Fruit fly (Drosophila melanogaster): Measurements from ENCODE around the gene gammaSnap2.

The gammaSnap2 gene

DNA sequence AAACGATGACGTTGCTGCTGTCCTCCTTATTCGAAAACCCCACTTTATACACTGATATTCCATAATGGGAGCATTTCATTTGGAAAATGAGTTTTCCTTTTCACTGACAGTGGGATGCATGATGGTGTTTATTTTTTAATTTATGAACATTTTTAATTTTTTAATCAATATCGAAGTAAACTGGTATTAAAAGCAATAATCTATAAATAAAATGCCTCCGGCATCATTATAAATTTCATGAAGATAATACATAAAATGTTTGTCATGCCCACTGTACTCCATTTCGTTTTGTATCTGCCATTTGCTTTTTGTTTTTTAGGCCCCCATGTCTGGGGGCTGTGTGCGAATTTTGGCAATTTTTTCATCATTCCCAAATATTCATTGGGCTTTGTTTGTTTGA is 8.9 kb upstream of the gammaSnap2 start (continued):
- no peak for TF ChIP-seq ss (GFP tag; optimal IDR thresholded peaks at IDR 0.05)
- peak; percentile 85 for TF ChIP-seq CG32006 (GFP tag; optimal IDR thresholded peaks at IDR 0.05)
- TF ChIP-seq CG10631 (GFP tag; optimal IDR thresholded peaks at IDR 0.05), result peak; percentile 60
- TF ChIP-seq Blimp-1 (GFP tag; optimal IDR thresholded peaks at IDR 0.05), result no peak
- TF ChIP-seq lz (GFP tag; optimal IDR thresholded peaks at IDR 0.05), result peak; percentile 65
- peak; percentile 29 for TF ChIP-seq Sox15 (GFP tag; optimal IDR thresholded peaks at IDR 0.05)
- peak; percentile 1 for TF ChIP-seq Hr38 (GFP tag; optimal IDR thresholded peaks at IDR 0.05)
- peak; percentile 62 for TF ChIP-seq CG6792 (GFP tag; optimal IDR thresholded peaks at IDR 0.05)
- peak; percentile 46 for TF ChIP-seq CG10669 (GFP tag; optimal IDR thresholded peaks at IDR 0.05)
- peak; percentile 52 for TF ChIP-seq CG11294 (GFP tag; IDR thresholded peaks at IDR 0.05)
- peak; percentile 73 for TF ChIP-seq CG34406 (GFP tag; optimal IDR thresholded peaks at IDR 0.05)
- TF ChIP-seq CG3032 (tag; optimal IDR thresholded peaks at IDR 0.05), result peak; percentile 17
- no peak for TF ChIP-seq svp (GFP tag)
- TF ChIP-seq Eip75B (GFP tag; optimal IDR thresholded peaks at IDR 0.05), result peak; percentile 66
- peak; percentile 59 for TF ChIP-seq Hr39 (GFP tag; optimal IDR thresholded peaks at IDR 0.05)
- peak; percentile 81 for TF ChIP-seq CG6276 (GFP tag; optimal IDR thresholded peaks at IDR 0.05)

DNA sequence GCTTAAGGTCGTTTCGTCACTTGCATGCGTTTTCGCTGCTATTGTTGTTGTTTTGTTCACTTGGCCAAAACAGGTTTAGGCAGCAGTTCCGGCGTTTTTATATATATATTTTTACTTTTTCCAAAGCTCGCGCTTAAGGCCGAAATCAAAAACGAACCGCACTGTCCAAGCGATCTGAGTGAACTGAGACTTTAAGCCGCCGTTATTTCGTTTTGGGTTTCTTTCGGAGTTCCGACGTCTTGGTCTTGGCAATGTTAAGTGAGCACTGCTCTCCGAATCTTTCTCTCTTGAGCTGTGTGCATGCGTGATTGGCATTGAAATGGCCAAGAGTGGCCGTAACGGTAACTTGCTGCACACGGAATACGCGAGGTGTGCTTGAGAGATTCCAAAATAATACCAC is 4.3 kb upstream of the gammaSnap2 start, which contains the start of gene knk:
TSS of gene knk (minus strand) at position 188 of the 400 bp plus-strand sequence.
- TF ChIP-seq Eip93F (GFP tag; optimal IDR thresholded peaks at IDR 0.05) (peak; percentile 15), Ets96B (tag; optimal IDR thresholded peaks at IDR 0.05) (no peak), CG10669 (GFP tag; optimal IDR thresholded peaks at IDR 0.05) (no peak), vri (GFP tag; optimal IDR thresholded peaks at IDR 0.05) (no peak), CG11762 (GFP tag; optimal IDR thresholded peaks at IDR 0.05; ENCODE audit: insufficient read depth) (no peak), Smox (GFP tag; optimal IDR thresholded peaks at IDR 0.05) (no peak), CG3032 (tag; optimal IDR thresholded peaks at IDR 0.05) (no peak), Lpt (GFP tag; optimal IDR thresholded peaks at IDR 0.05) (peak; percentile 56), dsx (GFP tag; optimal IDR thresholded peaks at IDR 0.05; ENCODE audit: poor library complexity, severe bottlenecking) (peak; percentile 38), svp (GFP tag) (no peak), CG6163 (GFP tag; IDR thresholded peaks at IDR 0.05) (no peak), CG15336 (GFP tag; IDR thresholded peaks at IDR 0.05) (no peak; the same call in 1 of the 2 replicates), Sox102F (GFP tag; optimal IDR thresholded peaks at IDR 0.05) (peak; percentile 41), dac (GFP tag; optimal IDR thresholded peaks at IDR 0.05) (no peak), Eip78C (GFP tag) (peak; percentile 63), CG6854 (GFP tag; optimal IDR thresholded peaks at IDR 0.05) (peak; percentile 70), Eip75B (GFP tag; optimal IDR thresholded peaks at IDR 0.05) (peak; percentile 16), pdm3 (GFP tag; optimal IDR thresholded peaks at IDR 0.05) (no peak), esn (GFP tag; optimal IDR thresholded peaks at IDR 0.05) (peak; percentile 16), ss (GFP tag; optimal IDR thresholded peaks at IDR 0.05) (peak; percentile 45 to 90), CG6808 (GFP tag; optimal IDR thresholded peaks at IDR 0.05) (peak; percentile 34), OdsH (GFP tag; optimal IDR thresholded peaks at IDR 0.05) (no peak), cyc (GFP tag; optimal IDR thresholded peaks at IDR 0.05) (no peak), CG1621 (tag; optimal IDR thresholded peaks at IDR 0.05) (peak; percentile 86), fkh (GFP tag; optimal IDR thresholded peaks at IDR 0.05) (no peak), acj6 (GFP tag; optimal IDR thresholded peaks at IDR 0.05) (no peak), CG32006 (GFP tag; optimal IDR thresholded peaks at IDR 0.05) (no peak)

DNA sequence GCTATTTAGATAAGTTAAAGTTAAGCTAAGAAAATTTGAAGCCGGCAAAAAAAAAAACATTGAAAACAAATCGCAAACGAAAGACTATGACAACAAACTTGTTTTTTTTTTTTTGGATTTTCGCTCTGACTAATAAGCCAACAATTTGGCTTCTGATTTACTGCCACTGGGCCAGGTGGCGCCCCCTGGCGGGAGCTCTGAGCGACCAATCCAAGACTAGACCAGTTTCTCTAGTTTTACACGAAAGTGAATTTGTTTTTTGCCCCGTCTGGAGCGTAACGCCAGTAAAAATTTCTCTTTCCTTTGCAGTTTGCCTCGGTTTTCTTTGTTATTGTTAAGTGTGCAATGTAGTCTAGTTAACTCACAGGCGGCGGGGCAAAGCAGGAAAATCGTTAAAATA is 3.6 kb upstream of the gammaSnap2 start:
- TF ChIP-seq Eip75B (GFP tag; optimal IDR thresholded peaks at IDR 0.05), result no peak
- no peak for TF ChIP-seq Smox (GFP tag; optimal IDR thresholded peaks at IDR 0.05)
- no peak for TF ChIP-seq Ets21C (GFP tag; optimal IDR thresholded peaks at IDR 0.05)
- TF ChIP-seq CG11762 (GFP tag; optimal IDR thresholded peaks at IDR 0.05; ENCODE audit: insufficient read depth), result no peak
- no peak for TF ChIP-seq CG32006 (GFP tag; optimal IDR thresholded peaks at IDR 0.05)
- TF ChIP-seq Hr4 (GFP tag; optimal IDR thresholded peaks at IDR 0.05), result no peak

All from whole organism, prepupa.